Worm (Caenorhabditis elegans) whole organism, midembryonic: Measurements from ENCODE around the gene srr-9.

Experiments
- T22C8.4 ChIP-seq: fragments of 200-800 bp; sonication (Bioruptor generic); IDR thresholded peaks from 2 replicates; pipeline ENCODE4 v1.3.6; 2022; ENCODE audit warnings: missing genetic modification characterization, missing compliant biosample characterization
- cog-1 ChIP-seq: sonication (generic microtip); optimal IDR thresholded peaks from 2 replicates; lab custom pipeline; 2016; ENCODE audit warnings: missing genetic modification characterization, missing compliant biosample characterization
- flt-1 ChIP-seq: fragments of 200-800 bp; sonication (Bioruptor generic); IDR thresholded peaks from 2 replicates; pipeline ENCODE4 v1.3.6; 2022; ENCODE audit warnings: missing genetic modification characterization, missing compliant biosample characterization
- klf-2 ChIP-seq: fragments of 200-800 bp; sonication (Bioruptor generic); conservative IDR thresholded peaks from 2 replicates; pipeline ENCODE4 v1.3.6; 2022; ENCODE audit warnings: missing genetic modification reagents, missing genetic modification characterization, missing compliant biosample characterization
- med-1 ChIP-seq: sonication (generic microtip); optimal IDR thresholded peaks from 2 replicates; lab custom pipeline; 2017; ENCODE audit warnings: missing genetic modification characterization, mild to moderate bottlenecking, missing compliant biosample characterization, antibody characterized with exemption, missing genetic modification reagents; ENCODE audit not compliant: insufficient read depth
- ref-1 ChIP-seq: fragments of 200-800 bp; sonication (Bioruptor generic); conservative IDR thresholded peaks from 2 replicates; pipeline ENCODE4 v1.3.6; 2022; ENCODE audit warnings: missing genetic modification reagents, missing genetic modification characterization, missing compliant biosample characterization
- tab-1 ChIP-seq: fragments of 200-800 bp; sonication (Bioruptor generic); IDR thresholded peaks from 2 replicates; pipeline ENCODE4 v1.3.6; 2022; ENCODE audit warnings: missing genetic modification characterization, missing compliant biosample characterization
- ztf-23 ChIP-seq: fragments of 200-800 bp; sonication (Bioruptor generic); IDR thresholded peaks from 2 replicates; pipeline ENCODE4 v1.3.6; 2022; ENCODE audit warnings: missing genetic modification reagents, missing genetic modification characterization, missing compliant biosample characterization
- ztf-29 ChIP-seq: fragments of 200-800 bp; sonication (Bioruptor generic); IDR thresholded peaks from 2 replicates; pipeline ENCODE4 v1.3.6; 2022; ENCODE audit warnings: missing genetic modification reagents, missing genetic modification characterization, missing compliant biosample characterization

Gene srr-9

DNA sequence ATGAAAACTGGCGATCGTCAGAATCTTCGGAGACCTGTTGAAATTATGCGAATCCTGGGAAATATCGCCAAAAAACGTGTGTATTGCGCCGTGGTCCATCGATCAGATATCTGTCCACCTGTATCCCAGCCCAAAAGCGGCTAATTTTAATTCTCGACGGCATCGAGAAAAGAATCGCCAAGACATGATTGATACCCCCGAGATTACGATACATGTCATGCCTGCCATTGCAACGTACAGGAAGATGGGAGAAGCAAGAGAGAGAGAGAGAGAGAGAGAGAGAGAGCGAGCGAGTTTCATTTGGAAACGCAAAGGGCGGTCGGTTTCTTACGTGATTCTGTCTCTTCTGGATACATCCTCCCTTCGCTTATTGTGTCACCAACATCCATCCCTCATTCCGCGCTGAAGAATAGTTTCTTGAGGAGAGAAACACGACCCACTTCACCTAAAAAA is 36.4 kb downstream of the srr-9 start, which contains the start of gene grl-10:
Gene grl-10, plus strand, starts transcription at position 403 of the 453 bp plus-strand sequence.
- no peak for TF ChIP-seq cog-1 (tag; lab: Kevin White, UChicago)
- no peak for TF ChIP-seq T22C8.4 (GFP tag; lab: Robert Waterston, UW)
- no peak for TF ChIP-seq ztf-29 (GFP tag; lab: Robert Waterston, UW)
- no peak for TF ChIP-seq ref-1
- no peak for TF ChIP-seq flt-1 (GFP tag; lab: Robert Waterston, UW)
- no peak for TF ChIP-seq klf-2 (GFP tag; lab: Robert Waterston, UW)

DNA sequence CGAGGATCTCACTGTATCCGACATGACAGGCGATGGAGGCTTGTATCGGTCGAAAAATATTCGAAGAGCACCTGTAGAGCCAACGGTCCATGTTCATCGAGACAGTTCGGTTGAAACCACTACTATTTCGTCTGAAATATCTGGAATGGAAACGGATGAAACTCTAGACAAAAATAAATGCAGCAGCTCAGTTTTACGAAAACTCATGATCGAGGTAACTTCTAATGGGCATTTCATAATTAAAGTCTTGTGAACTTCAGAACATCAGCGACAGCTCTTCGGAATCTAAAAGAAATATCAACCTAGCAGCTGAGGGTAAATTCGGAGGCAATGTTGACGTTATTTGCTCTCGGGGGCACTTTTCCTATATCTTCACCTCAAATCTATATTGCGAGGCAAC is 37.4 kb downstream of the srr-9 start:
- TF ChIP-seq ztf-29 (GFP tag; lab: Robert Waterston, UW) = no peak

DNA sequence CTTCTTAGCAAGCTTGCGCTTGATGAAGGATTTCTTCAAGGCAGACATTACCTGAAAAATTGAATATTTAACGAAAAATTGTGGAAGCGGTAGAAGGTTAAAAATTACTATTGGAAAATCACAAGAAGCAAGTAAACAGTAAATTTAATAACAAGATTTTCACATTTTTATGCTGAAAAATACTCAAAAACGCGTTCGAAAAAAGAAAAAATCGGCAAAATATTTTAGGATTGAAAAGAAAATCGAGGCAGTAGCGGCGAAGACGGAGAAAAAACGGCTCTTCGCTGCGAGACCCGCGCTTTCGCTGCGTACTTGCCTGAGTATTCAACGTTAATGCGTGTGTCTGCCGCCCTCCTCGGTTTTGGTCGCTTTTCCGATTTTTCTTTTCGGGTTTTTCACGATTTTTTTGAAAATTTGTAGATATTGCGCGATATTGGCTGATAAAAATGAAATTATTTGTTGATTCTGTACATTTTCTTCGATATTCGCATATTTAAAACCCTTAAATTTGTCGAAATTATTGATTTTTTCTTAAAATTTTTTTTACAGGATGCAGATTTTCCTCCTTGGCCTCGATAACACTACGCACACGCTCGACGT is 38.3 kb downstream of the srr-9 start, which contains the start of the genes rpl-39 and rps-30:
Gene rpl-39, minus strand, starts transcription at position 51 of the 600 bp plus-strand sequence.
Gene rps-30, plus strand, starts transcription at position 550 of the 600 bp plus-strand sequence.
- peak; percentile 59; the same call in 1 of the 2 replicates for TF ChIP-seq ztf-23 (GFP tag; lab: Robert Waterston, UW)
- peak; percentile 13 for TF ChIP-seq cog-1 (tag; lab: Kevin White, UChicago)
- TF ChIP-seq ztf-29 (GFP tag; lab: Robert Waterston, UW) = no peak
- TF ChIP-seq klf-2 (GFP tag; lab: Robert Waterston, UW) = no peak
- TF ChIP-seq ref-1 = no peak
- TF ChIP-seq T22C8.4 (GFP tag; lab: Robert Waterston, UW) = peak; percentile 21; the same call in 1 of the 2 replicates
- no peak for TF ChIP-seq tab-1 (GFP tag; lab: Robert Waterston, UW)
- no peak for TF ChIP-seq flt-1 (GFP tag; lab: Robert Waterston, UW)
- TF ChIP-seq med-1 (GFP tag; lab: Kevin White, UChicago) = no peak

DNA sequence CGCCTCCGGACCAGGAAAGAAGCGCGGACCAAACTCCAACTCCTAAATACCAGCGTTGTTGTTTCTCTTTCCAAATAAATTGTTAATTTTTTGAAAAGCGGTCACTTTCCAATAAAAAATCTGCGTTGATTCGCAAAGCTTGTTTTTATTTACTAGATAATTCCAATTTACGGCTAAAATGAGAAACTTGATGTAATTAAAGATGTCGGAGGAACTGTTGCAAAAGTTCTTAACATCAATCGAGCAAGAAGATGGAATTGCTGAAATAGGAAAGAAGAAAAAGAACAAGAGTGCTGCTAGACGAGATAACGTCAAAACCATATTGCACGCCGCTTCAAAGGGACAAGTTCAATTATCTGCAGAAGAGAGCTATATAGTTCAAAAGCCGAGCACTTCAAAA is 39.3 kb downstream of the srr-9 start, which contains the start of gene C26F1.3:
Gene C26F1.3, plus strand, starts transcription at position 203 of the 400 bp plus-strand sequence.
- TF ChIP-seq T22C8.4 (GFP tag; lab: Robert Waterston, UW) (no peak), tab-1 (GFP tag; lab: Robert Waterston, UW) (no peak), klf-2 (GFP tag; lab: Robert Waterston, UW) (no peak), cog-1 (tag; lab: Kevin White, UChicago) (no peak), med-1 (GFP tag; lab: Kevin White, UChicago) (no peak), ztf-29 (GFP tag; lab: Robert Waterston, UW) (no peak), ztf-23 (GFP tag; lab: Robert Waterston, UW) (no peak), flt-1 (GFP tag; lab: Robert Waterston, UW) (no peak), ref-1 (no peak)

DNA sequence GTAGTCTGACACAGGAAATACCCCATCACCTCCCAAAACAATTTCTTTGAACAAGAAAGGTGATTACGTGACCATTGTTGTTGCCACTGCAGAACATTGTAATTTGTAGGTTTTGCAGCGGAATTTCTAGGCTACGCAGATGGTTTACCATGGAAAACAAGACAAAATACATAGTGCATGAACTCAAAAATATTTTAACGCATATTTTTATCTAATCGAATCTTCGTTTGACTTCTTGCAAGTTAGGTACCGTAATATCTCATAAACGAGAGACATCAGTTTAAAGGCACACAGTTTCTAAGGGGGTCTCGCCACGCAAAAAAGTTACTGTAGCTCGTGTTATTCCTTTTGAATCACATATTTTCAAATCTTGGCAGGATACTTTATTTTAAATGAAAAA is 41.2 kb downstream of the srr-9 start:
- TF ChIP-seq tab-1 (GFP tag; lab: Robert Waterston, UW) (no peak), cog-1 (tag; lab: Kevin White, UChicago) (no peak), klf-2 (GFP tag; lab: Robert Waterston, UW) (no peak), ztf-29 (GFP tag; lab: Robert Waterston, UW) (no peak), T22C8.4 (GFP tag; lab: Robert Waterston, UW) (no peak), flt-1 (GFP tag; lab: Robert Waterston, UW) (no peak), med-1 (GFP tag; lab: Kevin White, UChicago) (no peak), ztf-23 (GFP tag; lab: Robert Waterston, UW) (no peak), ref-1 (no peak)

DNA sequence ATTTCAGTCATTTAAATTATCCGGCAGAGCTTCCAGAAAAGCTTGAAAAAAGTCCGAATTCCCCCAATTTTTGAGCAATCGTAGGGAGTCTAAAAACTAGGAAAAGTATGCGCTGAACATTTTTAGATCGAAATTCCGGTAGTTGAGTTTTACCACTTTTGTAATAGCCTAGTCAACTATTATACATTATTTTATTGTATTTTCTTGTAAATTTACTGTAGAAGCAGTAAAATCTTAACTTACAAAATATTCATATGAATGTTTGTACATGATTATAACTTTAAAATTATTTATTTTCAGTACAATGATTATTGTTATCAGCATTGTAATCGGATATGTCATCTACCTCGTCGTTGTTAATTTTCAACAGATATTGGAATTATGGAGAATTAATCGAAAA is 43.7 kb downstream of the srr-9 start, which contains the start of gene cyp-32A1:
Gene cyp-32A1, plus strand, starts transcription at position 301 of the 400 bp plus-strand sequence.
- TF ChIP-seq med-1 (GFP tag; lab: Kevin White, UChicago) (no peak), ztf-29 (GFP tag; lab: Robert Waterston, UW) (no peak), ztf-23 (GFP tag; lab: Robert Waterston, UW) (no peak), klf-2 (GFP tag; lab: Robert Waterston, UW) (no peak), tab-1 (GFP tag; lab: Robert Waterston, UW) (no peak), T22C8.4 (GFP tag; lab: Robert Waterston, UW) (no peak), ref-1 (no peak), cog-1 (tag; lab: Kevin White, UChicago) (no peak), flt-1 (GFP tag; lab: Robert Waterston, UW) (no peak)

DNA sequence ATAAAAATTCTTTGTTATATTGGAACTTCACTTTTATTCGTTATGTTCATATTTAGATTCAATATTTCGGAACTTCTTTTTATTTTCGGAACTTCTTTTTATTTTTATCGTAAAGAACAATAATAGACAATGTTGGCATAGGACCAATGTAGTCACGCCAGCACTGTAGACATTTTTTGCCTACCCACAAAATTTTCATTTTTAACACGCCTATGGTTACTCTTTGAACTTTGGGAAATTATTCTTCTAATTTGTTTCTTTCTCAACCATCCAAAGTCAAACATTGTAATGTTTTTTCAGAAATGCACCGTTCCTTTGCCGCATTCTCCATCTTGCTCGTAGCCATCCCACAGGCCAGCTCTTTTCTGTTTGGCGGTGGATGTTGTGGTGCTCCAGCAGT is 47.3 kb downstream of the srr-9 start, which contains the start of gene C26F1.1:
Gene C26F1.1, plus strand, starts transcription at position 301 of the 400 bp plus-strand sequence.
- TF ChIP-seq ztf-23 (GFP tag; lab: Robert Waterston, UW) = no peak
- TF ChIP-seq cog-1 (tag; lab: Kevin White, UChicago) = no peak
- TF ChIP-seq flt-1 (GFP tag; lab: Robert Waterston, UW) = no peak
- no peak for TF ChIP-seq ztf-29 (GFP tag; lab: Robert Waterston, UW)
- TF ChIP-seq T22C8.4 (GFP tag; lab: Robert Waterston, UW) = no peak
- TF ChIP-seq med-1 (GFP tag; lab: Kevin White, UChicago) = no peak
- TF ChIP-seq ref-1 = no peak
- no peak for TF ChIP-seq klf-2 (GFP tag; lab: Robert Waterston, UW)
- TF ChIP-seq tab-1 (GFP tag; lab: Robert Waterston, UW) = no peak

DNA sequence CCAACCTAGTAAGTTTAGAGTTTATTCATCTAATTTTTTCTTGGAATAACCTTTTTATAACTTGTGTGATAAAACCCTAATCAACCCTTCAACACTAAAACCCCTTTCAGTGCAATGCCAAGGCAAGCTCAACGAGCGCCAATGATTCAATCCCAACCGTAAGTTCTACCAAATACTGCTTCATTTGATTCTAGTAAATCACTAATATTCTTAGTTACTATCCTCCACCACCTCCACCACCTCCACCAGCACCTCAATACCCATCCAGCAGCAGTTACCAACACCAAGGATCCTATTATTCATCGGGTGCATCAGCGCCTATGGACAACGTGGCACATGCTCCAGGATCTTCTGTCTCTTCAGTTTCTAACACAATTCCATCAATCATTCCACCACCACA is 48.1 kb downstream of the srr-9 start:
- no peak for TF ChIP-seq med-1 (GFP tag; lab: Kevin White, UChicago)
- no peak for TF ChIP-seq ztf-29 (GFP tag; lab: Robert Waterston, UW)
- TF ChIP-seq ztf-23 (GFP tag; lab: Robert Waterston, UW) = no peak
- TF ChIP-seq T22C8.4 (GFP tag; lab: Robert Waterston, UW) = no peak
- TF ChIP-seq tab-1 (GFP tag; lab: Robert Waterston, UW) = no peak
- TF ChIP-seq cog-1 (tag; lab: Kevin White, UChicago) = no peak
- no peak for TF ChIP-seq ref-1
- TF ChIP-seq klf-2 (GFP tag; lab: Robert Waterston, UW) = no peak
- TF ChIP-seq flt-1 (GFP tag; lab: Robert Waterston, UW) = no peak

DNA sequence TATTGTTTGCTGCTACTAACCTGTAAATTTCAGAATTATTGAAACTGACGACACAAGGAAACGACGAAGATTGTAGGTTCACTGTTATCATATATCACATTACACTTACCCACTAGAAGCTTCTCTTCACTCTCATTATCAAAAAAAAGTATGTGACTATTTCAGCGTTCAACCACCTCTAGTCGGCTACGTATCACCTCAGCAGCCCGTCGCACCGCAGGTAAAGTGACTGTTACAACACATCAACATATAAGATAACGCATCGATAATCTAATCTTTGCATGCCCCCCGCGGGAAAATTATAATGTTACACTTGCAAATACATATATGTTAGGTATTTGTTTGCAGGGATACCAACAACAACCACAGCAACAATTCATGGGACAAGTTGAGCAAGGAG is 48.8 kb downstream of the srr-9 start:
- no peak for TF ChIP-seq tab-1 (GFP tag; lab: Robert Waterston, UW)
- no peak for TF ChIP-seq T22C8.4 (GFP tag; lab: Robert Waterston, UW)
- no peak for TF ChIP-seq ztf-23 (GFP tag; lab: Robert Waterston, UW)
- no peak for TF ChIP-seq ref-1
- TF ChIP-seq flt-1 (GFP tag; lab: Robert Waterston, UW) = no peak
- TF ChIP-seq med-1 (GFP tag; lab: Kevin White, UChicago) = no peak
- TF ChIP-seq ztf-29 (GFP tag; lab: Robert Waterston, UW) = no peak
- TF ChIP-seq cog-1 (tag; lab: Kevin White, UChicago) = no peak
- TF ChIP-seq klf-2 (GFP tag; lab: Robert Waterston, UW) = no peak
